Fruit fly (Drosophila melanogaster): Measurements from ENCODE around the gene CG33127.

- TF ChIP-seq CG14711 (tag; optimal IDR thresholded peaks at IDR 0.05): peak; percentile 17
- TF ChIP-seq cic (GFP tag; optimal IDR thresholded peaks at IDR 0.05): no peak
- TF ChIP-seq toe (GFP tag; optimal IDR thresholded peaks at IDR 0.05): no peak
- TF ChIP-seq tj (GFP tag; optimal IDR thresholded peaks at IDR 0.05): peak; percentile 21
- TF ChIP-seq cnc (optimal IDR thresholded peaks at IDR 0.05): no peak
- no peak for TF ChIP-seq Clk (GFP tag; optimal IDR thresholded peaks at IDR 0.05)
- TF ChIP-seq Hr96 (GFP tag; optimal IDR thresholded peaks at IDR 0.05): no peak
- TF ChIP-seq CG33017 (tag; optimal IDR thresholded peaks at IDR 0.05): no peak
- no peak for TF ChIP-seq kay (GFP tag; ENCODE audit: borderline replicate concordance)
- TF ChIP-seq CG11617 (GFP tag; optimal IDR thresholded peaks at IDR 0.05): no peak
- TF ChIP-seq CG5204 (GFP tag; optimal IDR thresholded peaks at IDR 0.05): no peak
- TF ChIP-seq CG7101 (tag; optimal IDR thresholded peaks at IDR 0.05): no peak
- TF ChIP-seq CG12768 (GFP tag; optimal IDR thresholded peaks at IDR 0.05): no peak
Observed at dm6 chr2L:277122-277671, 44.7 kb upstream of the CG33127 start, which contains the start of gene smo.
